Fruit fly (Drosophila melanogaster): ENCODE measurements around the gene CG31777.

DNA sequence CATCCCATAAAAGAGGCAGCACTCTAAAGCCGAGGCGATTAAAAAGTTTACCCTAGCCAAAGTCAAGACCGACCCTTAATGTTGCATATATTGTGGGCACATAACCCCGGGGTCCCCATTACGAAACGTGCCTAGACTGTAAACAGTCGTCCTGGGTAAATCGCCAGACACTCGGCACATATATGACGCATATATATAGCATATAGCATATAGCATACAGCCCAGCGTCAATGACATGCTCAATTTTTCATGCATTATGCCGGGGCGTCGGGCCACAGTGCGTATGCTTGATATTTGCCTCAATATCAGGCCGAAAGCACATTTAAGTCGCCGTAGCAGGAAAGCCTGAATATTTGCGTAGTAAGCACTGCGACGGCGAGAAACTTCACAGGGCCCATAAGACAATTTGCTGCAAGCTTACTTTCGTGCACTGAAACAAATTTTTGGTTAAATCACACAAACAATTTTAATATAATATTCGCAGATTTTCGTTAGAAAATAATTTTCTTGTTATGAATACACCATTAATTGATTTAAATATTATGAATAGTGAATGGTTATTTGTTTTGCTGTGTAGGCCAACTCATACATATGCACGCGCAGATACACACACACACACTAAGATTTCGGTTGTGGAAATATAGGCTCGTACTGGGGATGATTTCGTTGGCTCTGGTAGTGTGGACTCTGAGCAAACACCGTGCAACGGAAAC lies 48.1 kb upstream of the CG31777 start:
- TF ChIP-seq ttk (optimal IDR thresholded peaks at IDR 0.05): no peak
- no peak for TF ChIP-seq h (optimal IDR thresholded peaks at IDR 0.05)
- TF ChIP-seq Sin3A (optimal IDR thresholded peaks at IDR 0.05): no peak
